Fruit fly (Drosophila melanogaster): ENCODE results near the gene CG15169.

Gene CG15169

dm6 chr2L:18948724-18949108 lies 42.1 kb upstream of the CG15169 start, which contains the start of gene CG10428:
Gene CG10428 (plus strand): TSS chr2L:18948884.
- TF ChIP-seq bigmax (GFP tag; optimal IDR thresholded peaks at IDR 0.05) (no peak), Rfx (GFP tag; IDR thresholded peaks at IDR 0.05) (no peak), bbx (GFP tag; IDR thresholded peaks at IDR 0.05; ENCODE audit: partially characterized antibody) (peak; percentile 67), MBD-R2 (GFP tag; IDR thresholded peaks at IDR 0.05) (peak; percentile 69), Dp (GFP tag; optimal IDR thresholded peaks at IDR 0.05) (peak; percentile 93), ham (GFP tag; IDR thresholded peaks at IDR 0.05) (no peak), Hr39 (optimal IDR thresholded peaks at IDR 0.05) (no peak), Atf-2 (GFP tag; optimal IDR thresholded peaks at IDR 0.05) (no peak), Fer1 (GFP tag; optimal IDR thresholded peaks at IDR 0.05) (no peak), trem (tag; optimal IDR thresholded peaks at IDR 0.05) (peak; percentile 46), CG11085 (GFP tag; IDR thresholded peaks at IDR 0.05) (no peak), cwo (GFP tag; optimal IDR thresholded peaks at IDR 0.05) (no peak), CG12155 (GFP tag; optimal IDR thresholded peaks at IDR 0.05) (peak; percentile 69), CG15479 (GFP tag; optimal IDR thresholded peaks at IDR 0.05) (no peak), Hand (GFP tag; optimal IDR thresholded peaks at IDR 0.05) (no peak), CG6689 (GFP tag; IDR thresholded peaks at IDR 0.05) (no peak), CG11696 (GFP tag; IDR thresholded peaks at IDR 0.05) (no peak), CG5245 (GFP tag; optimal IDR thresholded peaks at IDR 0.05) (no peak), sr (GFP tag; IDR thresholded peaks at IDR 0.05) (no peak), crc (GFP tag; optimal IDR thresholded peaks at IDR 0.05) (no peak), BtbVII (GFP tag; optimal IDR thresholded peaks at IDR 0.05) (no peak), lmd (GFP tag; IDR thresholded peaks at IDR 0.05) (no peak), CG17568 (GFP tag; optimal IDR thresholded peaks at IDR 0.05) (no peak), cg (GFP tag; optimal IDR thresholded peaks at IDR 0.05) (no peak), pho (GFP tag; optimal IDR thresholded peaks at IDR 0.05) (no peak), CG12659 (GFP tag; optimal IDR thresholded peaks at IDR 0.05) (peak; percentile 31), CG2116 (GFP tag; optimal IDR thresholded peaks at IDR 0.05) (peak; percentile 60), Hr78 (GFP tag; optimal IDR thresholded peaks at IDR 0.05) (no peak), CG34224 (GFP tag; IDR thresholded peaks at IDR 0.05; ENCODE audit: partially characterized antibody) (0 out of 3 replicates have a peak, but pooled peaks have one; percentile 48), CG7928 (GFP tag; optimal IDR thresholded peaks at IDR 0.05) (no peak), tna (GFP tag; IDR thresholded peaks at IDR 0.05; ENCODE audit: partially characterized antibody) (no peak), hbn (GFP tag; IDR thresholded peaks at IDR 0.05; ENCODE audit: partially characterized antibody) (peak; percentile 56; the same call in 1 of the 2 replicates), CG2202 (tag; optimal IDR thresholded peaks at IDR 0.05) (no peak), CG13296 (GFP tag; optimal IDR thresholded peaks at IDR 0.05) (no peak), CG15514 (GFP tag; optimal IDR thresholded peaks at IDR 0.05) (peak; percentile 36), Ravus (GFP tag; IDR thresholded peaks at IDR 0.05) (no peak), CG7372 (GFP tag; IDR thresholded peaks at IDR 0.05) (no peak), pb (GFP tag; optimal IDR thresholded peaks at IDR 0.05) (no peak), CG4328 (GFP tag; optimal IDR thresholded peaks at IDR 0.05) (no peak), ttk (GFP tag; IDR thresholded peaks at IDR 0.05) (no peak), CG4360 (GFP tag; IDR thresholded peaks at IDR 0.05) (no peak), tio (GFP tag; optimal IDR thresholded peaks at IDR 0.05) (no peak), CG12219 (GFP tag; optimal IDR thresholded peaks at IDR 0.05) (no peak), CG2129 (GFP tag; IDR thresholded peaks at IDR 0.05; ENCODE audit: partially characterized antibody) (no peak), esg (GFP tag; conservative IDR thresholded peaks at IDR 0.05) (no peak), abd-A (tag; optimal IDR thresholded peaks at IDR 0.05) (no peak), shn (GFP tag; optimal IDR thresholded peaks at IDR 0.05) (no peak), Hsf (GFP tag; optimal IDR thresholded peaks at IDR 0.05) (no peak), bcd (GFP tag; optimal IDR thresholded peaks at IDR 0.05) (no peak), CTCF (GFP tag; optimal IDR thresholded peaks at IDR 0.05) (no peak), sug (tag; optimal IDR thresholded peaks at IDR 0.05) (peak; percentile 99), H2.0 (GFP tag; IDR thresholded peaks at IDR 0.05) (no peak)

Data from whole organism, embryonic.